Worm (Caenorhabditis elegans) whole organism, L2 larva: ENCODE results near the gene clec-71.

Source experiments
- dmd-4 ChIP-seq: sonication (generic microtip); optimal IDR thresholded peaks from 2 replicates; lab custom pipeline; 2017; ENCODE audit warnings: missing biosample characterization, missing genetic modification characterization
- nhr-11 ChIP-seq: fragments of 150-350 bp; optimal IDR thresholded peaks from 2 replicates; lab custom pipeline; 2014; ENCODE audit warnings: missing biosample characterization, missing genetic modification characterization

ce11 chrIV:3888963-3889362 lies 48.3 kb upstream of the clec-71 start, which contains the start of gene oac-21:
- no peak for TF ChIP-seq dmd-4 (tag; lab: Kevin White, UChicago)
- TF ChIP-seq nhr-11 (tag; lab: Kevin White, UChicago), result no peak
